Worm (Caenorhabditis elegans) whole organism, L1 larva: ENCODE results near the gene srx-6.
"Not testable (repeated sequence)": the region's sequence is repeated elsewhere in the genome, so short reads cannot be mapped to it uniquely, and the experiment has no call there.

ENCODE experiments used
- C34B4.2 ChIP-seq: sonication (generic microtip); optimal IDR thresholded peaks from 2 replicates; lab custom pipeline; 2017; ENCODE audit warnings: mild to moderate bottlenecking, missing genetic modification characterization, missing compliant biosample characterization
- F16B12.6 ChIP-seq: fragments of 150-350 bp; optimal IDR thresholded peaks from 2 replicates; lab custom pipeline; 2014; ENCODE audit warnings: missing biosample characterization, missing genetic modification characterization
- aly-2 ChIP-seq: fragments of 150-350 bp; optimal IDR thresholded peaks from 2 replicates; lab custom pipeline; 2014; ENCODE audit warnings: missing biosample characterization, missing genetic modification characterization
- blmp-1 ChIP-seq: fragments of 150-350 bp; optimal IDR thresholded peaks from 2 replicates; lab custom pipeline; 2014; ENCODE audit warnings: missing biosample characterization, missing genetic modification characterization
- ces-1 ChIP-seq: fragments of 150-350 bp; optimal IDR thresholded peaks from 2 replicates; lab custom pipeline; 2014; ENCODE audit warnings: missing biosample characterization, missing genetic modification reagents, missing genetic modification characterization
- efl-3 ChIP-seq: fragments of 200-800 bp; sonication (Bioruptor generic); optimal IDR thresholded peaks from 2 replicates; lab custom pipeline; 2018; ENCODE audit warnings: mild to moderate bottlenecking, missing genetic modification characterization, missing compliant biosample characterization
- egl-13 ChIP-seq: sonication (generic microtip); optimal IDR thresholded peaks from 2 replicates; lab custom pipeline; 2016; ENCODE audit warnings: missing genotype, missing genetic modification reagents, missing genetic modification characterization, missing compliant biosample characterization
- elt-2 ChIP-seq: sonication (generic microtip); optimal IDR thresholded peaks from 2 replicates; lab custom pipeline; 2016; ENCODE audit warnings: missing genetic modification characterization, mild to moderate bottlenecking, inconsistent platforms, missing compliant biosample characterization, missing genetic modification reagents
- ets-5 ChIP-seq: fragments of 200-800 bp; sonication (Bioruptor generic); IDR thresholded peaks from 2 replicates; pipeline ENCODE4 v1.3.6; 2022; ENCODE audit warnings: missing genetic modification characterization, missing compliant biosample characterization
- fkh-4 ChIP-seq: sonication (generic microtip); optimal IDR thresholded peaks from 2 replicates; lab custom pipeline; 2016; ENCODE audit warnings: missing compliant biosample characterization, missing genetic modification characterization, borderline replicate concordance
- fkh-8 ChIP-seq: sonication (generic microtip); optimal IDR thresholded peaks from 2 replicates; lab custom pipeline; 2016; ENCODE audit warnings: mild to moderate bottlenecking, missing genetic modification characterization, missing compliant biosample characterization
- fos-1 ChIP-seq: fragments of 150-350 bp; optimal IDR thresholded peaks from 2 replicates; lab custom pipeline; 2014; ENCODE audit warnings: missing biosample characterization, missing genetic modification characterization
- hlh-4 ChIP-seq: sonication (generic microtip); optimal IDR thresholded peaks from 2 replicates; lab custom pipeline; 2016; ENCODE audit warnings: mild to moderate bottlenecking, missing genetic modification characterization, missing compliant biosample characterization
- hpl-2 ChIP-seq: fragments of 150-350 bp; optimal IDR thresholded peaks from 2 replicates; lab custom pipeline; 2014; ENCODE audit warnings: missing biosample characterization, missing genetic modification reagents, missing genetic modification characterization
- jun-1 ChIP-seq: fragments of 150-350 bp; optimal IDR thresholded peaks from 2 replicates; lab custom pipeline; 2014; ENCODE audit warnings: missing biosample characterization, missing genetic modification reagents, missing genetic modification characterization
- lin-15B ChIP-seq: fragments of 150-350 bp; sonication (generic microtip); optimal IDR thresholded peaks from 3 replicates; lab custom pipeline; 2014; ENCODE audit warnings: missing biosample characterization, missing genetic modification characterization
- lin-35 ChIP-seq, 2 experiments: fragments of 150-350 bp; optimal IDR thresholded peaks; 2 replicates each; lab custom pipeline; 2014; ENCODE audit warnings: missing biosample characterization in 2 of 2, missing genetic modification characterization in 2 of 2, missing genetic modification reagents in 2 of 2
- lin-39 ChIP-seq: fragments of 150-350 bp; optimal IDR thresholded peaks from 2 replicates; lab custom pipeline; 2014; ENCODE audit warnings: missing biosample characterization, missing genetic modification reagents, missing genetic modification characterization
- mab-9 ChIP-seq: fragments of 200-800 bp; sonication (Bioruptor generic); IDR thresholded peaks from 2 replicates; pipeline ENCODE4 v1.3.6; 2022; ENCODE audit warnings: missing genetic modification reagents, missing genetic modification characterization, missing compliant biosample characterization
- mdl-1 ChIP-seq, 2 experiments: fragments of 150-350 bp; optimal IDR thresholded peaks; 2 replicates each; lab custom pipeline; 2014 to 2017; ENCODE audit warnings: missing biosample characterization in 2 of 2, missing genetic modification characterization in 2 of 2, inconsistent platforms in 1 of 2
- mef-2 ChIP-seq: fragments of 150-350 bp; optimal IDR thresholded peaks from 2 replicates; lab custom pipeline; 2014; ENCODE audit warnings: missing biosample characterization, missing genetic modification characterization
- mep-1 ChIP-seq: fragments of 150-350 bp; optimal IDR thresholded peaks from 2 replicates; lab custom pipeline; 2014; ENCODE audit warnings: missing biosample characterization, missing genetic modification characterization
- nhr-11 ChIP-seq: fragments of 150-350 bp; optimal IDR thresholded peaks from 2 replicates; lab custom pipeline; 2014; ENCODE audit warnings: missing biosample characterization, missing genetic modification characterization
- nhr-237 ChIP-seq: fragments of 150-350 bp; optimal IDR thresholded peaks from 2 replicates; lab custom pipeline; 2014; ENCODE audit warnings: missing biosample characterization, missing genetic modification characterization
- nhr-28 ChIP-seq: fragments of 150-350 bp; optimal IDR thresholded peaks from 2 replicates; lab custom pipeline; 2014; ENCODE audit warnings: missing biosample characterization, missing genetic modification characterization
- nhr-47 ChIP-seq: sonication (generic microtip); optimal IDR thresholded peaks from 2 replicates; lab custom pipeline; 2016; ENCODE audit warnings: mild to moderate bottlenecking, missing genetic modification characterization, moderate library complexity, missing compliant biosample characterization
- nhr-71 ChIP-seq: sonication (generic microtip); optimal IDR thresholded peaks from 2 replicates; lab custom pipeline; 2016; ENCODE audit warnings: mild to moderate bottlenecking, missing genetic modification characterization, moderate library complexity, missing compliant biosample characterization
- nhr-76 ChIP-seq: sonication (generic microtip); optimal IDR thresholded peaks from 2 replicates; lab custom pipeline; 2017; ENCODE audit warnings: missing biosample characterization, missing genetic modification characterization
- nhr-77 ChIP-seq: fragments of 150-350 bp; optimal IDR thresholded peaks from 2 replicates; lab custom pipeline; 2014; ENCODE audit warnings: missing biosample characterization, missing genetic modification characterization
- nhr-85 ChIP-seq: sonication (generic microtip); peaks from one replicate; lab custom pipeline; 2016; ENCODE audit warnings: missing genetic modification characterization, inconsistent platforms, missing compliant biosample characterization
- nhr-90 ChIP-seq: sonication (generic microtip); optimal IDR thresholded peaks from 2 replicates; lab custom pipeline; 2016; ENCODE audit warnings: mild to moderate bottlenecking, missing genetic modification characterization, missing compliant biosample characterization; ENCODE audit not compliant: poor library complexity
- pax-3 ChIP-seq: fragments of 200-800 bp; sonication (Bioruptor generic); optimal IDR thresholded peaks from 2 replicates; lab custom pipeline; 2018; ENCODE audit warnings: mild to moderate bottlenecking, missing genetic modification characterization, moderate library complexity, missing compliant biosample characterization
- pqm-1 ChIP-seq: sonication (generic microtip); optimal IDR thresholded peaks from 3 replicates; lab custom pipeline; 2017; ENCODE audit warnings: missing biosample characterization, missing genetic modification characterization
- skn-1 ChIP-seq: fragments of 150-350 bp; optimal IDR thresholded peaks from 2 replicates; lab custom pipeline; 2014; ENCODE audit warnings: missing biosample characterization, missing genetic modification characterization
- snu-23 ChIP-seq: sonication (generic microtip); optimal IDR thresholded peaks from 2 replicates; lab custom pipeline; 2016; ENCODE audit warnings: missing genetic modification characterization, missing compliant biosample characterization
- sox-4 ChIP-seq: sonication (generic microtip); optimal IDR thresholded peaks from 2 replicates; lab custom pipeline; 2016; ENCODE audit warnings: missing genetic modification characterization, missing compliant biosample characterization
- sptf-1 ChIP-seq: fragments of 150-350 bp; optimal IDR thresholded peaks from 2 replicates; lab custom pipeline; 2014; ENCODE audit warnings: missing biosample characterization, missing genetic modification characterization
- swsn-7 ChIP-seq: sonication (generic microtip); optimal IDR thresholded peaks from 2 replicates; lab custom pipeline; 2016; ENCODE audit warnings: missing genetic modification characterization, missing compliant biosample characterization
- unc-130 ChIP-seq: fragments of 150-350 bp; optimal IDR thresholded peaks from 2 replicates; lab custom pipeline; 2017; ENCODE audit warnings: missing biosample characterization, missing genetic modification characterization, inconsistent platforms
- unc-30 ChIP-seq: sonication (generic microtip); optimal IDR thresholded peaks from 2 replicates; lab custom pipeline; 2017; ENCODE audit warnings: missing biosample characterization, missing genetic modification characterization
- unc-62 ChIP-seq: fragments of 150-350 bp; optimal IDR thresholded peaks from 2 replicates; lab custom pipeline; 2014; ENCODE audit warnings: missing biosample characterization, missing genetic modification reagents, missing genetic modification characterization
- vab-15 ChIP-seq: sonication (generic microtip); optimal IDR thresholded peaks from 2 replicates; lab custom pipeline; 2017; ENCODE audit warnings: missing genotype, mild to moderate bottlenecking, missing genetic modification characterization, missing compliant biosample characterization

srx-6 gene

ce11 chrV:7343522-7343921 lies 30.4 kb upstream of the srx-6 start, which contains the start of gene srh-244:
TSS of gene srh-244 (plus strand) at chrV:7343822.
- no peak for TF ChIP-seq egl-13 (tag; lab: Kevin White, UChicago)
- no peak for TF ChIP-seq unc-130
- no peak for TF ChIP-seq lin-35 (GFP tag; optimal IDR thresholded peaks at IDR 0.05; lab: Kevin White, UChicago)
- no peak for TF ChIP-seq swsn-7 (tag; lab: Kevin White, UChicago)

DNA sequence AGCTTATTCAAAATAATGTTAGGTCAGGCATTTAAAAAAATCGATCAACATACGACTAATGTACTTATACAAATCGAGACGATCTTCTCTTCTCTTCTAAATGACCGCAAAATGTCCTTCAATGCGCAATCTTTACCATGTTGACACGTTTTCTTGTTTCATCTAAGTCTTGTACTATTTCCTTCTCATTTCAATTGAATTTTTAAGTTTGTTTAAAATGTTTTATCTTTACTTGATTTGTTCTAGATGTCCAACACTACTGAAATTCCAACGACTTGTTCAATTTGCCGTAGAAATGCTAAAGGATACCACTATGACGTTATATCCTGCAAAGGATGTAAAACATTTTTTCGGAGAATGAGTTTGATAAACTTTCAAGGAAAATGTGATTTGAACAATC lies 28.8 kb upstream of the srx-6 start, which contains the start of the genes nhr-263 and nhr-148:
Gene nhr-263, minus strand, starts transcription at position 101 of the 400 bp plus-strand sequence.
Gene nhr-148, plus strand, starts transcription at position 215 of the 400 bp plus-strand sequence.
- TF ChIP-seq efl-3 (GFP tag; lab: Kevin White, UChicago): no peak
- TF ChIP-seq blmp-1 (tag; lab: Kevin White, UChicago): peak; percentile 2

DNA sequence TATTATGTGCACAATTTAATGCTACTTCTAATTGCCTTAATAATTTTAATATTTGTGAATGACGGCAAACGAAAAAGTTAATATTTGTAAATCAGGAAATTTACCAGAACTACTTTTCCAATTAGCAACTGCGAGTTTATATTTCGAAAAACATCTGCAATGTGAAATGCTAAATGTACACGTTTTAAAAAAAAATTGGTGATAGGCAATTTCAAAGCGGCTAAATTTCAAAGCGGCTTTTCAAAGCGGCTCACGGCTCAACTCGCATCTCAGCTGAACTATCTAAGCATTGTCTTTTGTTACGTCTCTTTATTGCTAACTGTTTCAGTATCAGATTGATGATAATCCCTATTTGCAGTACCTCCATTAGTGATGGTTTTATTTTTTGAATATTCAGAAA lies 26.7 kb upstream of the srx-6 start, which contains the start of gene srh-187:
Gene srh-187, minus strand, starts transcription at position 101 of the 400 bp plus-strand sequence.
- TF ChIP-seq unc-62 (GFP tag; lab: Kevin White, UChicago): no peak
- TF ChIP-seq, all 84 proteins: peak for 0

ce11 chrV:7337218-7337617 lies 24.1 kb upstream of the srx-6 start, which contains the start of gene F10G2.7:
TSS of gene F10G2.7 (minus strand) at chrV:7337318.
- TF ChIP-seq F16B12.6, pax-3, vab-15 (tag; lab: Kevin White, UChicago): not testable (repeated sequence)

ce11 chrV:7332253-7332652 lies 19.1 kb upstream of the srx-6 start, which contains the start of gene F10G2.1:
TSS of gene F10G2.1 (plus strand) at chrV:7332553.
- TF ChIP-seq fkh-8 (tag; lab: Kevin White, UChicago) (no peak), pqm-1 (no peak), hlh-4 (tag; lab: Kevin White, UChicago) (no peak), C34B4.2 (tag; lab: Kevin White, UChicago) (no peak), nhr-237 (tag; lab: Kevin White, UChicago) (no peak), nhr-28 (tag; lab: Kevin White, UChicago) (no peak), unc-30 (tag; lab: Kevin White, UChicago) (no peak), lin-15B (tag; lab: Kevin White, UChicago) (no peak), ces-1 (GFP tag; lab: Kevin White, UChicago) (no peak), egl-13 (tag; lab: Kevin White, UChicago) (no peak), jun-1 (tag; lab: Kevin White, UChicago) (no peak)

- TF ChIP-seq mab-9 (no peak), pqm-1 (no peak), swsn-7 (tag; lab: Kevin White, UChicago) (no peak), vab-15 (tag; lab: Kevin White, UChicago) (no peak), skn-1 (tag; lab: Kevin White, UChicago) (no peak), nhr-71 (tag; lab: Kevin White, UChicago) (no peak), mep-1 (no peak), mef-2 (tag; lab: Kevin White, UChicago) (no peak), nhr-85 (no peak), snu-23 (GFP tag; lab: Kevin White, UChicago) (no peak), F16B12.6 (tag; lab: Kevin White, UChicago) (no peak), mdl-1 (tag; optimal IDR thresholded peaks at IDR 0.05; lab: Kevin White, UChicago) (no peak), lin-39 (no peak), sptf-1 (tag; lab: Kevin White, UChicago) (no peak)
- TF ChIP-seq, all 84 proteins: peak for 0
Measured at ce11 chrV:7330868-7331267, 17.7 kb upstream of the srx-6 start, which contains the start of gene F10G2.2. TSS of gene F10G2.2 (plus strand) at chrV:7331168.

ce11 chrV:7328092-7328491 lies 15.0 kb upstream of the srx-6 start, which contains the start of gene clec-7:
TSS of gene clec-7 (plus strand) at chrV:7328392.
- TF ChIP-seq nhr-11 (tag; lab: Kevin White, UChicago) (no peak), nhr-90 (tag; lab: Kevin White, UChicago) (no peak), nhr-76 (tag; lab: Kevin White, UChicago) (no peak), nhr-28 (tag; lab: Kevin White, UChicago) (no peak), C34B4.2 (tag; lab: Kevin White, UChicago) (no peak), nhr-77 (tag; lab: Kevin White, UChicago) (no peak), ets-5 (GFP tag; lab: Robert Waterston, UW) (no peak), elt-2 (tag; lab: Kevin White, UChicago) (no peak), hpl-2 (GFP tag; lab: Kevin White, UChicago) (no peak), fos-1 (tag; lab: Kevin White, UChicago) (no peak), fkh-4 (tag; lab: Kevin White, UChicago) (no peak), pqm-1 (no peak), sox-4 (no peak), nhr-47 (no peak), aly-2 (tag; lab: Kevin White, UChicago) (no peak)
